Fruit fly (Drosophila melanogaster) whole organism, embryonic: Measurements from ENCODE around the gene Glut1.

Experiments used
- Abd-B ChIP-seq: fragments of 200-800 bp; sonication (Bioruptor generic); optimal IDR thresholded peaks from 2 replicates; lab custom pipeline; 2018; ENCODE audit warnings: missing biosample characterization, mild to moderate bottlenecking, missing genetic modification characterization, moderate library complexity
- Atf-2 ChIP-seq: fragments of 200-800 bp; sonication (Bioruptor generic); optimal IDR thresholded peaks from 2 replicates; lab custom pipeline; 2016; ENCODE audit warnings: missing biosample characterization, missing genetic modification characterization
- CG10274 ChIP-seq: fragments of 200-800 bp; sonication (Bioruptor generic); optimal IDR thresholded peaks from 3 replicates; lab custom pipeline; 2017; ENCODE audit warnings: missing biosample characterization, mild to moderate bottlenecking, missing genetic modification characterization
- CG10321 ChIP-seq: fragments of 200-800 bp; sonication (Bioruptor generic); IDR thresholded peaks from 2 replicates; pipeline ENCODE4 v1.3.6; 2022; ENCODE audit warnings: missing biosample characterization, missing genetic modification characterization
- CG10366 ChIP-seq: fragments of 200-800 bp; sonication (Bioruptor generic); IDR thresholded peaks from 2 replicates; pipeline ENCODE4 v1.3.6; 2022; ENCODE audit warnings: missing biosample characterization, missing genetic modification characterization
- CG10543 ChIP-seq: fragments of 200-800 bp; sonication (Bioruptor generic); optimal IDR thresholded peaks from 3 replicates; lab custom pipeline; 2017; ENCODE audit warnings: missing biosample characterization, mild to moderate bottlenecking, missing genetic modification characterization, moderate library complexity
- CG11398 ChIP-seq: fragments of 200-800 bp; sonication (Bioruptor generic); optimal IDR thresholded peaks from 2 replicates; lab custom pipeline; 2016; ENCODE audit warnings: missing biosample characterization, missing genetic modification characterization
- CG11456 ChIP-seq: fragments of 200-800 bp; sonication (Bioruptor generic); IDR thresholded peaks from 3 replicates; pipeline ENCODE4 v1.3.6; 2022; ENCODE audit warnings: missing biosample characterization, missing genetic modification characterization
- CG12769 ChIP-seq: fragments of 200-800 bp; sonication (Bioruptor generic); optimal IDR thresholded peaks from 2 replicates; lab custom pipeline; 2019; ENCODE audit warnings: missing biosample characterization, mild to moderate bottlenecking, missing genetic modification characterization, moderate library complexity
- CG12942 ChIP-seq: fragments of 200-800 bp; sonication (Bioruptor generic); optimal IDR thresholded peaks from 3 replicates; lab custom pipeline; 2016; ENCODE audit warnings: missing biosample characterization, missing genetic modification characterization
- CG16815 ChIP-seq: fragments of 200-800 bp; sonication (Bioruptor generic); optimal IDR thresholded peaks from 3 replicates; lab custom pipeline; 2017; ENCODE audit warnings: missing biosample characterization, mild to moderate bottlenecking, missing genetic modification characterization
- CG3281 ChIP-seq: fragments of 200-800 bp; sonication (Bioruptor generic); optimal IDR thresholded peaks from 3 replicates; lab custom pipeline; 2017; ENCODE audit warnings: missing biosample characterization, mild to moderate bottlenecking, missing genetic modification characterization
- CG3995 ChIP-seq: fragments of 200-800 bp; sonication (Bioruptor generic); optimal IDR thresholded peaks from 3 replicates; lab custom pipeline; 2016; ENCODE audit warnings: missing biosample characterization, missing genetic modification characterization
- CG43689 ChIP-seq: fragments of 200-800 bp; sonication (Bioruptor generic); IDR thresholded peaks from 2 replicates; pipeline ENCODE4 v1.3.6; 2022; ENCODE audit warnings: missing biosample characterization, missing genetic modification characterization
- CG6854 ChIP-seq: fragments of 200-800 bp; sonication (Bioruptor generic); optimal IDR thresholded peaks from 3 replicates; lab custom pipeline; 2017; ENCODE audit warnings: missing biosample characterization, mild to moderate bottlenecking, missing genetic modification characterization
- CG8089 ChIP-seq: fragments of 200-800 bp; sonication (Bioruptor generic); optimal IDR thresholded peaks from 3 replicates; lab custom pipeline; 2016; ENCODE audit warnings: missing biosample characterization, missing genetic modification characterization
- CG8924 ChIP-seq: fragments of 200-800 bp; optimal IDR thresholded peaks from 3 replicates; lab custom pipeline; 2019; ENCODE audit warnings: missing biosample characterization, mild to moderate bottlenecking, missing genetic modification characterization, moderate library complexity
- CG9437 ChIP-seq: fragments of 200-800 bp; sonication (Bioruptor generic); optimal IDR thresholded peaks from 2 replicates; lab custom pipeline; 2018; ENCODE audit warnings: missing biosample characterization, mild to moderate bottlenecking, missing genetic modification characterization
- CG9876 ChIP-seq: fragments of 200-800 bp; sonication (Bioruptor generic); optimal IDR thresholded peaks from 2 replicates; lab custom pipeline; 2016; ENCODE audit warnings: missing biosample characterization, missing genetic modification characterization
- Camta ChIP-seq: fragments of 200-800 bp; sonication (Bioruptor generic); optimal IDR thresholded peaks from 2 replicates; lab custom pipeline; 2016; ENCODE audit warnings: missing biosample characterization, missing genetic modification characterization
- Doc3 ChIP-seq: fragments of 200-800 bp; sonication (Bioruptor generic); IDR thresholded peaks from 3 replicates; pipeline ENCODE4 v1.3.6; 2022; ENCODE audit warnings: missing biosample characterization, missing genetic modification characterization; ENCODE audit not compliant: partially characterized antibody
- Hr3 ChIP-seq: fragments of 200-800 bp; sonication (Bioruptor generic); optimal IDR thresholded peaks from 3 replicates; lab custom pipeline; 2016; ENCODE audit warnings: missing biosample characterization, missing genetic modification characterization
- Lpt ChIP-seq: fragments of >200 bp; optimal IDR thresholded peaks from 2 replicates; lab custom pipeline; 2018; ENCODE audit warnings: missing biosample characterization, missing genetic modification characterization
- MBD-R2 ChIP-seq: fragments of 200-800 bp; sonication (Bioruptor generic); IDR thresholded peaks from 2 replicates; pipeline ENCODE4 v1.3.6; 2022; ENCODE audit warnings: missing biosample characterization, missing genetic modification characterization
- Med ChIP-seq: fragments of 200-800 bp; sonication (Bioruptor generic); peaks from one replicate; lab custom pipeline; 2016; ENCODE audit warnings: missing biosample characterization, missing genetic modification characterization, mild to moderate bottlenecking, inconsistent platforms, moderate library complexity
- Mrtf ChIP-seq: fragments of 200-800 bp; sonication (Bioruptor generic); IDR thresholded peaks from 3 replicates; pipeline ENCODE4 v1.3.6; 2022; ENCODE audit warnings: missing biosample characterization, missing genetic modification characterization
- NFAT ChIP-seq: fragments of 200-800 bp; sonication (Bioruptor generic); IDR thresholded peaks from 2 replicates; pipeline ENCODE4 v1.3.6; 2022; ENCODE audit warnings: missing biosample characterization, missing genetic modification characterization
- Nf-YB ChIP-seq: fragments of 200-800 bp; sonication (Bioruptor generic); optimal IDR thresholded peaks from 3 replicates; lab custom pipeline; 2019; ENCODE audit warnings: missing biosample characterization, mild to moderate bottlenecking, missing genetic modification characterization, moderate library complexity
- Nf-YC ChIP-seq: fragments of 200-800 bp; optimal IDR thresholded peaks from 3 replicates; lab custom pipeline; 2019; ENCODE audit warnings: missing biosample characterization, mild to moderate bottlenecking, missing genetic modification characterization, moderate library complexity
- NfI ChIP-seq: fragments of 200-800 bp; sonication (Bioruptor generic); optimal IDR thresholded peaks from 3 replicates; lab custom pipeline; 2018; ENCODE audit warnings: missing biosample characterization, mild to moderate bottlenecking, missing genetic modification characterization, moderate library complexity
- btn ChIP-seq: fragments of 200-800 bp; sonication (Bioruptor generic); optimal IDR thresholded peaks from 2 replicates; lab custom pipeline; 2016; ENCODE audit warnings: missing biosample characterization, missing genetic modification characterization
- caup ChIP-seq: fragments of 200-800 bp; sonication (Bioruptor generic); optimal IDR thresholded peaks from 3 replicates; lab custom pipeline; 2017; ENCODE audit warnings: missing biosample characterization, mild to moderate bottlenecking, missing genetic modification characterization, moderate library complexity; ENCODE audit not compliant: severe bottlenecking
- chif ChIP-seq, 2 experiments: fragments of 200-800 bp; sonication (Bioruptor generic); optimal IDR thresholded peaks; 3 replicates each; lab custom pipeline; 2016; ENCODE audit warnings: missing biosample characterization in 2 of 2, missing genetic modification characterization in 2 of 2
- dpn ChIP-seq, 2 experiments: fragments of 200-800 bp; sonication (Bioruptor generic); optimal IDR thresholded peaks; 3 replicates each; lab custom pipeline; 2016; ENCODE audit warnings: missing biosample characterization in 2 of 2, missing genetic modification characterization in 2 of 2
- fd102C ChIP-seq: fragments of 200-800 bp; sonication (Bioruptor generic); optimal IDR thresholded peaks from 2 replicates; lab custom pipeline; 2018; ENCODE audit warnings: missing biosample characterization, mild to moderate bottlenecking, missing genetic modification characterization, moderate library complexity
- ftz-f1 ChIP-seq: fragments of 200-800 bp; sonication (Bioruptor generic); optimal IDR thresholded peaks from 2 replicates; lab custom pipeline; 2016; ENCODE audit warnings: missing biosample characterization, missing genetic modification characterization
- fu2 ChIP-seq: fragments of 200-800 bp; sonication (Bioruptor generic); optimal IDR thresholded peaks from 2 replicates; lab custom pipeline; 2016; ENCODE audit warnings: missing biosample characterization, missing genetic modification characterization
- gfzf ChIP-seq: fragments of 200-800 bp; sonication (Bioruptor generic); optimal IDR thresholded peaks from 2 replicates; lab custom pipeline; 2016; ENCODE audit warnings: missing biosample characterization, mild to moderate bottlenecking, missing genetic modification characterization, moderate library complexity
- gro ChIP-seq: fragments of 200-800 bp; sonication (Bioruptor generic); optimal IDR thresholded peaks from 2 replicates; lab custom pipeline; 2016; ENCODE audit warnings: missing biosample characterization, missing genetic modification characterization
- klu ChIP-seq: fragments of 200-800 bp; sonication (Bioruptor generic); IDR thresholded peaks from 2 replicates; pipeline ENCODE4 v1.3.6; 2022; ENCODE audit warnings: missing biosample characterization, missing genetic modification characterization
- kni ChIP-seq: fragments of 200-800 bp; sonication (Bioruptor generic); optimal IDR thresholded peaks from 3 replicates; lab custom pipeline; 2017; ENCODE audit warnings: mild to moderate bottlenecking, missing biosample characterization, missing genetic modification reagents, missing genetic modification characterization
- lov ChIP-seq, 2 experiments: fragments of 200-800 bp in 1 of 2; fragments of >200 bp in 1 of 2; sonication (Bioruptor generic) in 1 of 2; IDR thresholded peaks in 1 of 2; optimal IDR thresholded peaks in 1 of 2; 2 replicates in 1 of 2; 3 replicates in 1 of 2; pipeline versions ENCODE4 v1.3.6 to Lab custom; 2017 to 2022; ENCODE audit warnings: missing biosample characterization in 1 of 2, missing genetic modification characterization in 1 of 2
- pita ChIP-seq: fragments of 200-800 bp; sonication (Bioruptor generic); optimal IDR thresholded peaks from 2 replicates; lab custom pipeline; 2017; ENCODE audit warnings: missing biosample characterization, mild to moderate bottlenecking, missing genetic modification characterization
- psq ChIP-seq: fragments of 200-800 bp; sonication (Bioruptor generic); optimal IDR thresholded peaks from 2 replicates; lab custom pipeline; 2017; ENCODE audit warnings: missing biosample characterization, missing genetic modification characterization
- salm ChIP-seq: fragments of 200-800 bp; sonication (Bioruptor generic); optimal IDR thresholded peaks from 2 replicates; lab custom pipeline; 2018; ENCODE audit warnings: missing biosample characterization, mild to moderate bottlenecking, missing genetic modification characterization
- sens-2 ChIP-seq: fragments of 200-800 bp; sonication (Bioruptor generic); IDR thresholded peaks from 2 replicates; pipeline ENCODE4 v1.3.6; 2022; ENCODE audit warnings: missing biosample characterization, missing genetic modification characterization
- sima ChIP-seq: fragments of 200-800 bp; sonication (Bioruptor generic); optimal IDR thresholded peaks from 2 replicates; lab custom pipeline; 2016; ENCODE audit warnings: missing biosample characterization, missing genetic modification characterization
- slou ChIP-seq: fragments of 200-800 bp; sonication (Bioruptor generic); optimal IDR thresholded peaks from 3 replicates; lab custom pipeline; 2016; ENCODE audit warnings: missing biosample characterization, missing genetic modification characterization
- ssp ChIP-seq: fragments of 200-800 bp; sonication (Bioruptor generic); IDR thresholded peaks from 2 replicates; pipeline ENCODE4 v1.3.6; 2022; ENCODE audit warnings: missing biosample characterization, missing genetic modification characterization
- sug ChIP-seq: fragments of 200-800 bp; optimal IDR thresholded peaks from 2 replicates; lab custom pipeline; 2019; ENCODE audit warnings: missing biosample characterization, mild to moderate bottlenecking, missing genetic modification characterization, moderate library complexity

The Glut1 gene

DNA sequence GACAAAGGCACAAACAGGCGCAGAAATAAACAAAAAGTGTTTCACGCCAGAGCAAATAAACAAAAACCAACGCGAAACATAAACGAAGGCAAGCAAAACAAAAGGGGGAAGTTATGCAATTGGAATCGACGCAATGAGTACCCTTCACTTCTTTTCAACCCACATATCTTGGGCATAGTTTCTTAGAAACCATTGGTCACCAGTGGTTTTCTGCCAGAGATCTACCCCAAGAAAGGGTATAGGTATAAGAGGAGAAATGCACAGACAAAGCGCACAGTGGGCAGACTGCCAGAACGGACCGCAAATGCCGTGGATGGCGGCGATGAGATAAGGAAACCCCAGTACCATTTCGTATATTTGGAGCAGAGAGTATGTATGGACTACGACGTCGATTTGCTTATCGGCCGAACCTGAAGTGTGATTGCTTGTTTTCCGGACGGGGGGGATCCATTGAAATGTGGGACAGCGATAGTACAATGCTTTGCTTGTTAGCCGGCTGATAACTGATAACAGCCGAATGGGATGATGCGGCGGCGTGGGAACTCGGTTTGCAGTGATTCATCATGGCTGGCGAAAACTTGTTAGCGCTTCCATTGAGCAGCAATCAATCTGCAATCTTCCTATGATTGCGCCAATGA is 117.2 kb downstream of the Glut1 start (continued):
- TF ChIP-seq MBD-R2 (GFP tag; lab: Robert Waterston, UW) (peak; percentile 31; the same call in 1 of the 2 replicates), fd102C (no peak), klu (GFP tag; lab: Robert Waterston, UW) (no peak), NFAT (GFP tag; lab: Robert Waterston, UW) (peak; percentile 38; the same call in 1 of the 2 replicates), CG11456 (GFP tag; lab: Robert Waterston, UW) (peak; percentile 67; the same call in 2 of the 3 replicates), CG3281 (GFP tag; lab: Kevin White, UChicago) (no peak), ssp (GFP tag; lab: Robert Waterston, UW) (no peak), sug (tag; lab: Kevin White, UChicago) (peak; percentile 98), CG9876 (no peak), Med (GFP tag; lab: Kevin White, UChicago) (peak; percentile 85), CG8924 (tag; lab: Kevin White, UChicago) (peak; percentile 26), lov (optimal IDR thresholded peaks at IDR 0.05; lab: Kevin White, UChicago) (no peak), lov (GFP tag; IDR thresholded peaks at IDR 0.05; lab: Robert Waterston, UW) (peak; percentile 66; the same call in 1 of the 3 replicates), fu2 (GFP tag; lab: Kevin White, UChicago) (no peak), kni (GFP tag; lab: Kevin White, UChicago) (no peak), CG3995 (GFP tag; lab: Kevin White, UChicago) (no peak), salm (tag; lab: Kevin White, UChicago) (no peak), pita (GFP tag; lab: Kevin White, UChicago) (no peak), CG6854 (GFP tag; lab: Kevin White, UChicago) (no peak), Nf-YB (GFP tag; lab: Kevin White, UChicago) (no peak), Hr3 (GFP tag; lab: Kevin White, UChicago) (peak; percentile 13), Nf-YC (tag; lab: Kevin White, UChicago) (no peak), CG11398 (GFP tag; lab: Kevin White, UChicago) (no peak), btn (GFP tag; lab: Kevin White, UChicago) (no peak), Atf-2 (no peak), gfzf (GFP tag; lab: Kevin White, UChicago) (no peak), gro (GFP tag; lab: Kevin White, UChicago) (peak; percentile 46), CG12942 (GFP tag; lab: Kevin White, UChicago) (no peak), sima (GFP tag; lab: Kevin White, UChicago) (no peak), ftz-f1 (no peak), Abd-B (GFP tag; lab: Kevin White, UChicago) (no peak), psq (no peak), Lpt (no peak), slou (GFP tag; lab: Kevin White, UChicago) (no peak), Doc3 (GFP tag; lab: Robert Waterston, UW) (no peak), CG10543 (GFP tag; lab: Kevin White, UChicago) (peak; percentile 44), caup (no peak), CG8089 (no peak), CG10274 (GFP tag; lab: Kevin White, UChicago) (no peak), CG43689 (GFP tag; lab: Robert Waterston, UW) (no peak), CG16815 (GFP tag; lab: Kevin White, UChicago) (no peak), NfI (GFP tag; lab: Kevin White, UChicago) (no peak), Mrtf (GFP tag; lab: Robert Waterston, UW) (peak; percentile 46; the same call in 1 of the 3 replicates), chif (GFP tag; optimal IDR thresholded peaks at IDR 0.05; lab: Kevin White, UChicago) (no peak), CG10321 (GFP tag; lab: Robert Waterston, UW) (no peak), sens-2 (GFP tag; lab: Robert Waterston, UW) (peak; percentile 61), CG9437 (GFP tag; lab: Kevin White, UChicago) (no peak), CG12769 (tag; lab: Kevin White, UChicago) (peak; percentile 73), dpn (GFP tag; optimal IDR thresholded peaks at IDR 0.05; lab: Kevin White, UChicago) (peak in 1 of 2 experiments; percentile 44), CG10366 (GFP tag; lab: Robert Waterston, UW) (peak; percentile 58), Camta (no peak)
